Fruit fly (Drosophila melanogaster): Measurements from ENCODE around the gene Cyp28a5.

The Cyp28a5 gene

dm6 chr2L:13955775-13956174 is 21.3 kb upstream of the Cyp28a5 start:
- no peak for TF ChIP-seq ovo (GFP tag; optimal IDR thresholded peaks at IDR 0.05)
- TF ChIP-seq CG12768 (GFP tag; optimal IDR thresholded peaks at IDR 0.05): no peak
- TF ChIP-seq Clk (GFP tag; optimal IDR thresholded peaks at IDR 0.05): no peak
- TF ChIP-seq kay (GFP tag; ENCODE audit: borderline replicate concordance): no peak
- TF ChIP-seq Crg-1 (GFP tag; optimal IDR thresholded peaks at IDR 0.05): no peak
- TF ChIP-seq CG33017 (tag; optimal IDR thresholded peaks at IDR 0.05): no peak
- TF ChIP-seq bab1 (GFP tag; optimal IDR thresholded peaks at IDR 0.05): no peak
- TF ChIP-seq CG11617 (GFP tag; optimal IDR thresholded peaks at IDR 0.05): no peak
- no peak for TF ChIP-seq CG7045 (GFP tag; optimal IDR thresholded peaks at IDR 0.05)
- no peak for TF ChIP-seq CG14711 (tag; optimal IDR thresholded peaks at IDR 0.05)
- TF ChIP-seq cnc (optimal IDR thresholded peaks at IDR 0.05): no peak
- TF ChIP-seq CG5204 (GFP tag; optimal IDR thresholded peaks at IDR 0.05): no peak
- no peak for TF ChIP-seq Mnt (GFP tag; optimal IDR thresholded peaks at IDR 0.05)
- TF ChIP-seq cic (GFP tag; optimal IDR thresholded peaks at IDR 0.05): no peak
- no peak for TF ChIP-seq pad (GFP tag; optimal IDR thresholded peaks at IDR 0.05)

- TF ChIP-seq Clk (GFP tag; optimal IDR thresholded peaks at IDR 0.05): no peak
Observed at dm6 chr2L:13957239-13957638, 19.9 kb upstream of the Cyp28a5 start, which contains the start of gene NimA. TSS of gene NimA (plus strand) at chr2L:13957539.

- TF ChIP-seq toe (GFP tag; optimal IDR thresholded peaks at IDR 0.05) (no peak), kay (GFP tag; ENCODE audit: borderline replicate concordance) (no peak), Hr96 (GFP tag; optimal IDR thresholded peaks at IDR 0.05) (no peak), CG33017 (tag; optimal IDR thresholded peaks at IDR 0.05) (no peak)
Observed at dm6 chr2L:13960399-13960798, 16.7 kb upstream of the Cyp28a5 start.

- no peak for TF ChIP-seq Crg-1 (GFP tag; optimal IDR thresholded peaks at IDR 0.05)
- TF ChIP-seq CG12768 (GFP tag; optimal IDR thresholded peaks at IDR 0.05): no peak
- TF ChIP-seq CG11617 (GFP tag; optimal IDR thresholded peaks at IDR 0.05): no peak
- TF ChIP-seq toe (GFP tag; optimal IDR thresholded peaks at IDR 0.05): no peak
- TF ChIP-seq CG7101 (tag; optimal IDR thresholded peaks at IDR 0.05): no peak
- no peak for TF ChIP-seq CG14711 (tag; optimal IDR thresholded peaks at IDR 0.05)
- TF ChIP-seq cic (GFP tag; optimal IDR thresholded peaks at IDR 0.05): peak; percentile 41
- no peak for TF ChIP-seq Hr96 (GFP tag; optimal IDR thresholded peaks at IDR 0.05)
Observed at dm6 chr2L:13963467-13964122, 13.5 kb upstream of the Cyp28a5 start, which contains the start of gene NimB1. TSS of gene NimB1 (plus strand) at chr2L:13963507.

dm6 chr2L:13966732-13967316 is 10.3 kb upstream of the Cyp28a5 start, which contains the start of gene NimB2:
TSS of gene NimB2 (minus strand) at chr2L:13967018.
- TF ChIP-seq Clk (GFP tag; optimal IDR thresholded peaks at IDR 0.05): no peak
- no peak for TF ChIP-seq CG33017 (tag; optimal IDR thresholded peaks at IDR 0.05)
- no peak for TF ChIP-seq CG12768 (GFP tag; optimal IDR thresholded peaks at IDR 0.05)
- no peak for TF ChIP-seq toe (GFP tag; optimal IDR thresholded peaks at IDR 0.05)
- no peak for TF ChIP-seq CG7101 (tag; optimal IDR thresholded peaks at IDR 0.05)
- no peak for TF ChIP-seq CG14711 (tag; optimal IDR thresholded peaks at IDR 0.05)
- TF ChIP-seq CG11617 (GFP tag; optimal IDR thresholded peaks at IDR 0.05): no peak
- no peak for TF ChIP-seq bab1 (GFP tag; optimal IDR thresholded peaks at IDR 0.05)
- no peak for TF ChIP-seq pad (GFP tag; optimal IDR thresholded peaks at IDR 0.05)
- TF ChIP-seq CG1620 (GFP tag; optimal IDR thresholded peaks at IDR 0.05): no peak
- TF ChIP-seq CG7045 (GFP tag; optimal IDR thresholded peaks at IDR 0.05): no peak
- no peak for TF ChIP-seq Crg-1 (GFP tag; optimal IDR thresholded peaks at IDR 0.05)
- no peak for TF ChIP-seq ovo (GFP tag; optimal IDR thresholded peaks at IDR 0.05)
- no peak for TF ChIP-seq CG5204 (GFP tag; optimal IDR thresholded peaks at IDR 0.05)
- no peak for TF ChIP-seq Mnt (GFP tag; optimal IDR thresholded peaks at IDR 0.05)
- no peak for TF ChIP-seq tj (GFP tag; optimal IDR thresholded peaks at IDR 0.05)

- no peak for TF ChIP-seq CG7101 (tag; optimal IDR thresholded peaks at IDR 0.05)
- TF ChIP-seq ovo (GFP tag; optimal IDR thresholded peaks at IDR 0.05): no peak
- TF ChIP-seq toe (GFP tag; optimal IDR thresholded peaks at IDR 0.05): no peak
- no peak for TF ChIP-seq CG14711 (tag; optimal IDR thresholded peaks at IDR 0.05)
- TF ChIP-seq cic (GFP tag; optimal IDR thresholded peaks at IDR 0.05): no peak
- no peak for TF ChIP-seq cnc (optimal IDR thresholded peaks at IDR 0.05)
- TF ChIP-seq Crg-1 (GFP tag; optimal IDR thresholded peaks at IDR 0.05): no peak
- no peak for TF ChIP-seq kay (GFP tag; ENCODE audit: borderline replicate concordance)
- no peak for TF ChIP-seq Hr96 (GFP tag; optimal IDR thresholded peaks at IDR 0.05)
- no peak for TF ChIP-seq pad (GFP tag; optimal IDR thresholded peaks at IDR 0.05)
- TF ChIP-seq CG1620 (GFP tag; optimal IDR thresholded peaks at IDR 0.05): no peak
- no peak for TF ChIP-seq CG12768 (GFP tag; optimal IDR thresholded peaks at IDR 0.05)
- no peak for TF ChIP-seq CG5204 (GFP tag; optimal IDR thresholded peaks at IDR 0.05)
- no peak for TF ChIP-seq CG11617 (GFP tag; optimal IDR thresholded peaks at IDR 0.05)
- TF ChIP-seq Mnt (GFP tag; optimal IDR thresholded peaks at IDR 0.05): no peak
- no peak for TF ChIP-seq CG7045 (GFP tag; optimal IDR thresholded peaks at IDR 0.05)
- TF ChIP-seq CG33017 (tag; optimal IDR thresholded peaks at IDR 0.05): no peak
Observed at dm6 chr2L:13967846-13968350, 9.2 kb upstream of the Cyp28a5 start, which contains the start of gene NimB3. TSS of gene NimB3 (minus strand) at chr2L:13967985.
